Worm (Caenorhabditis elegans) whole organism, early embryonic: Measurements from ENCODE around the gene tmed-13.

Source experiments
- ama-1 ChIP-seq: fragments of 150-350 bp; optimal IDR thresholded peaks from 2 replicates; lab custom pipeline; 2014
- ceh-13 ChIP-seq: fragments of 200-800 bp; sonication (Bioruptor generic); optimal IDR thresholded peaks from 2 replicates; lab custom pipeline; 2018; ENCODE audit warnings: mild to moderate bottlenecking, missing genetic modification characterization, missing compliant biosample characterization
- flt-1 ChIP-seq: fragments of 200-800 bp; sonication (Bioruptor generic); IDR thresholded peaks from 2 replicates; pipeline ENCODE4 v1.3.6; 2022; ENCODE audit warnings: missing genetic modification characterization, missing compliant biosample characterization
- scrt-1 ChIP-seq: fragments of 200-800 bp; sonication (Bioruptor generic); IDR thresholded peaks from 2 replicates; pipeline ENCODE4 v1.3.6; 2022; ENCODE audit warnings: missing genetic modification characterization, missing compliant biosample characterization

DNA sequence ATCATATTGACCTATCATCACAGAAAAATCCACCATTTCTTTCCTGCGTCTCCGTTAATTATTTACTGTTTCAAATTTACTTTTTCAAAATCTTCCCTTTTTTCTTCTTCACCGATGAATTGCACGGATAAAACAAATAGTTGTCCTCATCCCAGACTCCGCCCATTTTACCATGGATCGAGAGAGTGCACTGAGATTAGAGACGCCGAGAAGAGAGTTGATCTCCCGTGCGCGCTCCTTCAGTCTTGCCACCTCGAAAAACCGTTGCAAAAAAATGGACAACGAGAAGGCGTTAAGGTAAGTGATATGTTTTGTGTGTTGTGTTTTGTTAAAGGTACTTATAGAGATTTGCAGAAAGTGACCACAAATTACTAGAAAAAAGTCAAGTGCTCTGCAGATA is 33.1 kb downstream of the tmed-13 start, which contains the start of gene dlc-5:
- TF ChIP-seq scrt-1 (GFP tag; lab: Robert Waterston, UW) (no peak), ceh-13 (GFP tag; lab: Kevin White, UChicago) (no peak), ama-1 (no peak), flt-1 (GFP tag; lab: Robert Waterston, UW) (no peak)
